Worm (Caenorhabditis elegans): ENCODE measurements around the gene K08C7.6.
A peak's percentile ranks its signal among the peaks of the same experiment; 100 is the strongest.

K08C7.6 gene

DNA sequence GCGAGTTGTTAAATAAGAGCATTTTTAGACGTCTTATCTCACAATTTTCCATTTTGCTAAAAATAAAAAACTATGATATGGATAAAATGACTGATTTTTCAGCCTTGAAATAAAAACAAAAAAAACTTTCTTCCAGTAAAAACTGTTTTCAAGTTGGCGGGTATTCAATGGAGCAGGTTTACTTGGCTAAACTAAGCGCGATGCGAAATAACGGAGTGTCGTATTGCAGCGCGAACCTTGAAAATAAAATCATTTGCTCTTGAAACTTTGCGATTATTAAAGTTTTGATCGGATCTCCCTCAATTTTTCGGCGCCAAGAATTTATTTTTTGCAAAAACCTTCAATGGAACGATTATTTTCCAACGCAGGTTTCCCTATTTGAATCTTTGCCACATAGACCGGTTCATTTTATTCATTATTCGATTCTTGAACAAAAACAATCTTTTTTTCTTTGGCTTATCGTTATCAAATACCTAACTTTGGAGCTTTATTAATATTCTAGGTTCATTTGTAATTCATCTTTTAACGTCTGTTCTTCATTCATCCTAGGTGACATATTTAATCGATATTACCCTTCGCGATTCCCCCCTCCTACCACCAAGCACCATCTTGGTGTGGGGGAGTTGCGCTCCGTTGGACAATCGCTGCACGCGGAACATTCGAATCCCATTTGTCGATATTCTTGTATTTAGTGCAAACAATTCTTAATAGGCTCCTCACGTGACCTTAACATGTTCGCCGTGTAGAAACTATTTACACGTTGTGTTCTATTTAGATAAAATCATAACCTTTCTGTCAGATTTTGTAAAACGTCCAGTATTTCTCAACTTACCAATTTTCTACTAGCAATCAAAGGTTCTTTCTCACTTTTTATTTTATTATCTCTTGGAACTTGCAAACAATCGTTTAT, 49.1 kb upstream of the K08C7.6 start, which contains the start of the genes orc-5 and cyb-1 (continued):
- TF ChIP-seq F33H1.4 (GFP tag; IDR thresholded peaks at IDR 0.05): peak; percentile 59
- TF ChIP-seq nfyb-1 (GFP tag; IDR thresholded peaks at IDR 0.05): no peak
- TF ChIP-seq ztf-22 (GFP tag; optimal IDR thresholded peaks at IDR 0.05): no peak

DNA sequence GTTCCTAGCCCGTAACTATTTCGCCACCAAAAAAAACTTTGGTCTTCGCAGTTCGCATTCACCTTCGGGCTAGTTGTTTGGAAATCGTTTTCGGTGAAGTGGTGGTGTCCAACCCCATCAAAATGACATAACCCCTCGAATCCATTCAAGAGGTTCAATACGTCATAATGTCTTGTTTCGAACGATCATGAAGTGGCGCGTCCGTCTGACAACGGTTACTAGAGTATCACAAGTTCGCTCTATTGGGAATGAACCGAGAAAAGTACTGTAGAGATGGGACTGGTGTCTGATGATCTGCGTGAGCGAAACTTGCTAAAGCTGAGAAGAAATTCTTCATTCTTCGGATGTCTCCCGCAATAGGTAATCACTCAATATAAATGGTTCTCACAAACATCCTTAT, 42.1 kb upstream of the K08C7.6 start, which contains the start of gene ZC168.2:
Gene ZC168.2 (plus strand): TSS at position 301 of the 400 bp plus-strand sequence.
- TF ChIP-seq F57C9.4 (tag; optimal IDR thresholded peaks at IDR 0.05) (no peak), lin-35 (GFP tag; optimal IDR thresholded peaks at IDR 0.05) (no peak), Y53G8AR.9 (GFP tag; conservative IDR thresholded peaks at IDR 0.05) (no peak), snpc-4 (GFP tag; optimal IDR thresholded peaks at IDR 0.05) (no peak), snpc-4 (tag; optimal IDR thresholded peaks at IDR 0.05) (no peak), ceh-100 (GFP tag; IDR thresholded peaks at IDR 0.05) (no peak), lir-1 (GFP tag; conservative IDR thresholded peaks at IDR 0.05) (no peak), mxl-1 (tag; optimal IDR thresholded peaks at IDR 0.05) (no peak), nfya-1 (tag; optimal IDR thresholded peaks at IDR 0.05; ENCODE audit: borderline replicate concordance, insufficient read depth) (no peak), mcd-1 (GFP tag; IDR thresholded peaks at IDR 0.05) (no peak), ztf-3 (GFP tag; optimal IDR thresholded peaks at IDR 0.05) (no peak), nhr-80 (tag; optimal IDR thresholded peaks at IDR 0.05) (no peak), hlh-12 (tag; optimal IDR thresholded peaks at IDR 0.05) (no peak), madf-6 (GFP tag; IDR thresholded peaks at IDR 0.05) (no peak), let-607 (tag; optimal IDR thresholded peaks at IDR 0.05) (no peak), ceh-40 (GFP tag; IDR thresholded peaks at IDR 0.05) (no peak), pha-4 (tag; optimal IDR thresholded peaks at IDR 0.05) (no peak)

DNA sequence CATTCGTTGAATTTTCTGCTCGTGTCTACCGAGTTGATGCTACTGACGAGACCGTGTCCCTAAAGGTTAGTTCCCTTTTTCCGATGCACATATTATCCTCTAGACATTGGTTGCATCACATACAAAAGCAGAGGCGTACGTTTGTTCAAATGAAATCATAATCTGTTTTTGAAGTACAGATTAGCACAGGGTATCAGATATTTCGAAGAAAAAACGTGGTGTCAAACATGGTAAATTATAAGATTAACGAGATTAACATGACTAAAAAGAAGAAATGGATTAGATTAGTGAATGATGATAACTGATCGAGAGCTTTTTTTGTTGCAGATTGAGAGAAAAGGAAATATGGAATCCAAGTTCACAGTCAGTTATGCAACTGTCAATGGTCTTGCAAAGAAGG, 33.2 kb upstream of the K08C7.6 start:
- TF ChIP-seq fkh-3 (tag; optimal IDR thresholded peaks at IDR 0.05) (no peak), nhr-27 (tag; optimal IDR thresholded peaks at IDR 0.05) (no peak), lin-54 (GFP tag; optimal IDR thresholded peaks at IDR 0.05) (no peak), F33H1.4 (GFP tag; IDR thresholded peaks at IDR 0.05) (no peak), ztf-26 (tag; optimal IDR thresholded peaks at IDR 0.05) (no peak), ets-4 (GFP tag; optimal IDR thresholded peaks at IDR 0.05) (no peak), gei-17 (GFP tag; optimal IDR thresholded peaks at IDR 0.05) (no peak), madf-6 (GFP tag; IDR thresholded peaks at IDR 0.05) (no peak), lsl-1 (GFP tag; optimal IDR thresholded peaks at IDR 0.05) (no peak), B0261.1 (tag; optimal IDR thresholded peaks at IDR 0.05) (no peak), F10E7.11 (tag; optimal IDR thresholded peaks at IDR 0.05) (no peak)

ce11 chrIV:10718075-10718474, 32.4 kb upstream of the K08C7.6 start:
- no peak for TF ChIP-seq lsl-1 (GFP tag; optimal IDR thresholded peaks at IDR 0.05)
- TF ChIP-seq F37B4.10 (GFP tag; IDR thresholded peaks at IDR 0.05): no peak
- no peak for TF ChIP-seq F55B11.4 (tag; optimal IDR thresholded peaks at IDR 0.05; ENCODE audit: borderline replicate concordance, insufficient read depth)
- TF ChIP-seq zfh-2 (GFP tag; conservative IDR thresholded peaks at IDR 0.05): no peak
- no peak for TF ChIP-seq ceh-27 (GFP tag; optimal IDR thresholded peaks at IDR 0.05)
- TF ChIP-seq nhr-120 (GFP tag; IDR thresholded peaks at IDR 0.05): no peak
- no peak for TF ChIP-seq ztf-25 (GFP tag; IDR thresholded peaks at IDR 0.05)
- TF ChIP-seq lag-1 (GFP tag; IDR thresholded peaks at IDR 0.05): no peak

All from whole organism, young adult.